Worm (Caenorhabditis elegans) whole organism, L3 larva: Measurements from ENCODE around the gene vep-2.

ENCODE experiments used
- R02D3.7 ChIP-seq: fragments of 150-350 bp; optimal IDR thresholded peaks from 2 replicates; lab custom pipeline; 2014; ENCODE audit warnings: missing biosample characterization, missing genetic modification characterization
- aly-2 ChIP-seq: fragments of 150-350 bp; optimal IDR thresholded peaks from 2 replicates; lab custom pipeline; 2014; ENCODE audit warnings: missing biosample characterization, missing genetic modification characterization
- ceh-16 ChIP-seq: sonication (generic microtip); optimal IDR thresholded peaks from 2 replicates; lab custom pipeline; 2017; ENCODE audit warnings: missing biosample characterization, missing genetic modification characterization
- ceh-28 ChIP-seq: fragments of 150-350 bp; optimal IDR thresholded peaks from 2 replicates; lab custom pipeline; 2014; ENCODE audit warnings: missing biosample characterization, missing genetic modification reagents, missing genetic modification characterization
- ceh-82 ChIP-seq: fragments of 150-350 bp; optimal IDR thresholded peaks from 2 replicates; lab custom pipeline; 2014; ENCODE audit warnings: missing biosample characterization, missing genetic modification characterization
- ceh-9 ChIP-seq: sonication (generic microtip); optimal IDR thresholded peaks from 2 replicates; lab custom pipeline; 2018; ENCODE audit warnings: missing biosample characterization, missing genetic modification characterization
- egl-27 ChIP-seq: sonication (generic microtip); optimal IDR thresholded peaks from 4 replicates; lab custom pipeline; 2017; ENCODE audit warnings: missing biosample characterization, missing genetic modification reagents, missing genetic modification characterization
- egl-5 ChIP-seq: fragments of 150-350 bp; optimal IDR thresholded peaks from 2 replicates; lab custom pipeline; 2017; ENCODE audit warnings: missing biosample characterization, missing genetic modification reagents, missing genetic modification characterization, inconsistent platforms
- elt-1 ChIP-seq: fragments of 150-350 bp; optimal IDR thresholded peaks from 2 replicates; lab custom pipeline; 2014; ENCODE audit warnings: missing biosample characterization, missing genetic modification characterization
- elt-3 ChIP-seq, 3 experiments: fragments of 150-350 bp in 1 of 3; sonication (generic microtip) in 2 of 3; optimal IDR thresholded peaks; 2 replicates in 2 of 3; 4 replicates in 1 of 3; lab custom pipeline; 2014 to 2017; ENCODE audit warnings: missing biosample characterization in 3 of 3, missing genetic modification characterization in 3 of 3
- eor-1 ChIP-seq, 2 experiments: fragments of 150-350 bp; optimal IDR thresholded peaks; 2 replicates each; lab custom pipeline; 2014 to 2018; ENCODE audit warnings: missing biosample characterization in 2 of 2, missing genetic modification characterization in 2 of 2
- fkh-10 ChIP-seq: sonication (generic microtip); optimal IDR thresholded peaks from 2 replicates; lab custom pipeline; 2017; ENCODE audit warnings: missing biosample characterization, missing genetic modification reagents, missing genetic modification characterization
- fkh-2 ChIP-seq: fragments of 150-350 bp; optimal IDR thresholded peaks from 2 replicates; lab custom pipeline; 2014; ENCODE audit warnings: missing biosample characterization, missing genetic modification reagents, missing genetic modification characterization
- hmg-11 ChIP-seq: sonication (generic microtip); optimal IDR thresholded peaks from 2 replicates; lab custom pipeline; 2016; ENCODE audit warnings: missing genetic modification characterization, missing compliant biosample characterization
- jun-1 ChIP-seq: fragments of 150-350 bp; optimal IDR thresholded peaks from 2 replicates; lab custom pipeline; 2014; ENCODE audit warnings: missing biosample characterization, missing genetic modification reagents, missing genetic modification characterization
- lin-39 ChIP-seq: fragments of 150-350 bp; optimal IDR thresholded peaks from 2 replicates; lab custom pipeline; 2018; ENCODE audit warnings: missing biosample characterization, missing genetic modification reagents, missing genetic modification characterization
- lsy-12 ChIP-seq: sonication (generic microtip); optimal IDR thresholded peaks from 2 replicates; lab custom pipeline; 2016; ENCODE audit warnings: mild to moderate bottlenecking, missing genetic modification characterization, missing compliant biosample characterization
- mdl-1 ChIP-seq: fragments of 150-350 bp; optimal IDR thresholded peaks from 2 replicates; lab custom pipeline; 2014; ENCODE audit warnings: missing biosample characterization, missing genetic modification characterization
- mml-1 ChIP-seq: fragments of 150-350 bp; sonication (generic microtip); optimal IDR thresholded peaks from 3 replicates; lab custom pipeline; 2014; ENCODE audit warnings: missing biosample characterization, missing genetic modification characterization
- nfya-1 ChIP-seq: sonication (generic microtip); optimal IDR thresholded peaks from 2 replicates; lab custom pipeline; 2017; ENCODE audit warnings: missing genetic modification characterization, mild to moderate bottlenecking, missing compliant biosample characterization, antibody characterized with exemption, moderate library complexity; ENCODE audit not compliant: insufficient read depth
- nhr-11 ChIP-seq: fragments of 150-350 bp; optimal IDR thresholded peaks from 2 replicates; lab custom pipeline; 2014; ENCODE audit warnings: missing biosample characterization, missing genetic modification characterization
- nhr-25 ChIP-seq: sonication (generic microtip); optimal IDR thresholded peaks from 2 replicates; lab custom pipeline; 2017; ENCODE audit warnings: missing biosample characterization, missing genetic modification characterization
- nhr-28 ChIP-seq: fragments of 150-350 bp; optimal IDR thresholded peaks from 2 replicates; lab custom pipeline; 2014; ENCODE audit warnings: missing biosample characterization, missing genetic modification characterization
- nhr-43 ChIP-seq: sonication (generic microtip); optimal IDR thresholded peaks from 2 replicates; lab custom pipeline; 2016; ENCODE audit warnings: mild to moderate bottlenecking, missing genetic modification characterization, missing compliant biosample characterization; ENCODE audit not compliant: poor library complexity, severe bottlenecking
- nhr-67 ChIP-seq: fragments of 150-350 bp; optimal IDR thresholded peaks from 2 replicates; lab custom pipeline; 2014; ENCODE audit warnings: missing biosample characterization, missing genetic modification characterization
- nhr-76 ChIP-seq: fragments of 150-350 bp; sonication (generic microtip); optimal IDR thresholded peaks from 5 replicates; lab custom pipeline; 2014; ENCODE audit warnings: missing biosample characterization, missing genetic modification characterization
- nhr-77 ChIP-seq: fragments of 150-350 bp; optimal IDR thresholded peaks from 2 replicates; lab custom pipeline; 2014; ENCODE audit warnings: missing biosample characterization, missing genetic modification characterization
- sea-2 ChIP-seq: fragments of 150-350 bp; sonication (generic microtip); optimal IDR thresholded peaks from 4 replicates; lab custom pipeline; 2014; ENCODE audit warnings: missing biosample characterization, missing genetic modification reagents, missing genetic modification characterization
- skn-1 ChIP-seq: fragments of 150-350 bp; optimal IDR thresholded peaks from 2 replicates; lab custom pipeline; 2014; ENCODE audit warnings: missing biosample characterization, missing genetic modification characterization
- tbx-2 ChIP-seq: sonication (generic microtip); optimal IDR thresholded peaks from 2 replicates; lab custom pipeline; 2016; ENCODE audit warnings: mild to moderate bottlenecking, missing genetic modification characterization, missing compliant biosample characterization
- unc-39 ChIP-seq: sonication (generic microtip); optimal IDR thresholded peaks from 4 replicates; lab custom pipeline; 2017; ENCODE audit warnings: missing biosample characterization, missing genetic modification characterization
- unc-62 ChIP-seq: fragments of 150-350 bp; sonication (generic microtip); optimal IDR thresholded peaks from 4 replicates; lab custom pipeline; 2014; ENCODE audit warnings: missing biosample characterization, missing genetic modification reagents, missing genetic modification characterization
- zag-1 ChIP-seq: fragments of 150-350 bp; optimal IDR thresholded peaks from 2 replicates; lab custom pipeline; 2014; ENCODE audit warnings: missing biosample characterization, missing genetic modification characterization
- ztf-4 ChIP-seq: fragments of 150-350 bp; optimal IDR thresholded peaks from 2 replicates; lab custom pipeline; 2014; ENCODE audit warnings: missing biosample characterization, missing genetic modification characterization

The vep-2 gene

ce11 chrX:3628016-3628415 lies at the start of gene vep-2:
vep-2 (plus strand) TSS chrX:3628316.
- TF ChIP-seq hmg-11 (tag; lab: Kevin White, UChicago): no peak

ce11 chrX:3581813-3582212 lies 46.3 kb upstream of the vep-2 start:
- TF ChIP-seq ceh-16 (tag; lab: Kevin White, UChicago): no peak
- TF ChIP-seq eor-1 (tag; optimal IDR thresholded peaks at IDR 0.05; lab: Kevin White, UChicago): no peak
- TF ChIP-seq zag-1 (tag; lab: Kevin White, UChicago): no peak
- no peak for TF ChIP-seq lin-39 (tag; lab: Kevin White, UChicago)
- TF ChIP-seq nhr-25: no peak
- TF ChIP-seq skn-1 (tag; lab: Kevin White, UChicago): no peak
- no peak for TF ChIP-seq ceh-9 (tag; lab: Kevin White, UChicago)
- no peak for TF ChIP-seq R02D3.7 (tag; lab: Kevin White, UChicago)
- TF ChIP-seq aly-2 (tag; lab: Kevin White, UChicago): no peak
- TF ChIP-seq nhr-11 (tag; lab: Kevin White, UChicago): no peak
- no peak for TF ChIP-seq sea-2 (GFP tag; lab: Kevin White, UChicago)
- no peak for TF ChIP-seq jun-1 (tag; lab: Kevin White, UChicago)
- no peak for TF ChIP-seq mdl-1 (tag; lab: Kevin White, UChicago)
- no peak for TF ChIP-seq nhr-76 (tag; lab: Kevin White, UChicago)
- no peak for TF ChIP-seq elt-1 (tag; lab: Kevin White, UChicago)
- no peak for TF ChIP-seq nhr-28 (tag; lab: Kevin White, UChicago)
- TF ChIP-seq nhr-43 (tag; lab: Kevin White, UChicago): no peak
- TF ChIP-seq lsy-12 (tag; lab: Kevin White, UChicago): no peak
- no peak for TF ChIP-seq hmg-11 (tag; lab: Kevin White, UChicago)

ce11 chrX:3583436-3583835 lies 44.7 kb upstream of the vep-2 start:
- no peak for TF ChIP-seq sea-2 (GFP tag; lab: Kevin White, UChicago)
- TF ChIP-seq aly-2 (tag; lab: Kevin White, UChicago): no peak
- TF ChIP-seq nhr-67 (tag; lab: Kevin White, UChicago): no peak
- no peak for TF ChIP-seq skn-1 (tag; lab: Kevin White, UChicago)
- TF ChIP-seq mml-1 (tag; lab: Kevin White, UChicago): no peak
- TF ChIP-seq unc-39 (tag; lab: Kevin White, UChicago): no peak
- no peak for TF ChIP-seq nfya-1 (tag; lab: Kevin White, UChicago)
- TF ChIP-seq nhr-28 (tag; lab: Kevin White, UChicago): no peak
- TF ChIP-seq ceh-82 (tag; lab: Kevin White, UChicago): no peak
- TF ChIP-seq zag-1 (tag; lab: Kevin White, UChicago): no peak
- no peak for TF ChIP-seq nhr-25
- TF ChIP-seq lin-39 (tag; lab: Kevin White, UChicago): no peak
- no peak for TF ChIP-seq egl-27

ce11 chrX:3584481-3584880 lies 43.6 kb upstream of the vep-2 start:
- no peak for TF ChIP-seq nhr-43 (tag; lab: Kevin White, UChicago)
- no peak for TF ChIP-seq nhr-77 (tag; lab: Kevin White, UChicago)
- TF ChIP-seq fkh-2: no peak

ce11 chrX:3585625-3586024 lies 42.5 kb upstream of the vep-2 start, which contains the start of gene T27A10.2:
T27A10.2 (plus strand) TSS chrX:3585957.
- no peak for TF ChIP-seq unc-62
- no peak for TF ChIP-seq unc-39 (tag; lab: Kevin White, UChicago)
- TF ChIP-seq fkh-10: no peak
- no peak for TF ChIP-seq tbx-2 (tag; lab: Kevin White, UChicago)
- no peak for TF ChIP-seq nfya-1 (tag; lab: Kevin White, UChicago)
- no peak for TF ChIP-seq nhr-43 (tag; lab: Kevin White, UChicago)
- TF ChIP-seq elt-3 (tag; optimal IDR thresholded peaks at IDR 0.05; lab: Kevin White, UChicago): no peak
- no peak for TF ChIP-seq ceh-16 (tag; lab: Kevin White, UChicago)
- no peak for TF ChIP-seq lin-39 (tag; lab: Kevin White, UChicago)
- TF ChIP-seq egl-5: no peak
- TF ChIP-seq fkh-2: no peak
- no peak for TF ChIP-seq sea-2 (GFP tag; lab: Kevin White, UChicago)
- no peak for TF ChIP-seq ztf-4 (tag; lab: Kevin White, UChicago)
- no peak for TF ChIP-seq ceh-28 (tag; lab: Kevin White, UChicago)
- TF ChIP-seq mdl-1 (tag; lab: Kevin White, UChicago): no peak
